Fruit fly (Drosophila melanogaster) Kc167 (cell line): ENCODE results near the gene CG31677.

Source experiments
- Myc ChIP-seq: fragments of >200 bp; optimal IDR thresholded peaks from 2 replicates; lab custom pipeline; 2017; ENCODE audit warnings: missing external identifiers
- Sin3A ChIP-seq: fragments of >200 bp; optimal IDR thresholded peaks from 2 replicates; lab custom pipeline; 2018; ENCODE audit warnings: missing external identifiers
- h ChIP-seq: fragments of >200 bp; optimal IDR thresholded peaks from 3 replicates; lab custom pipeline; 2018; ENCODE audit warnings: missing external identifiers
- insv ChIP-seq: fragments of >200 bp; optimal IDR thresholded peaks from 3 replicates; lab custom pipeline; 2018; ENCODE audit warnings: missing external identifiers
- psq ChIP-seq: fragments of >200 bp; optimal IDR thresholded peaks from 2 replicates; lab custom pipeline; 2017; ENCODE audit warnings: missing external identifiers
- ttk ChIP-seq: sonication (Bioruptor generic); optimal IDR thresholded peaks from 2 replicates; lab custom pipeline; 2017; ENCODE audit warnings: missing external identifiers

CG31677 gene

DNA sequence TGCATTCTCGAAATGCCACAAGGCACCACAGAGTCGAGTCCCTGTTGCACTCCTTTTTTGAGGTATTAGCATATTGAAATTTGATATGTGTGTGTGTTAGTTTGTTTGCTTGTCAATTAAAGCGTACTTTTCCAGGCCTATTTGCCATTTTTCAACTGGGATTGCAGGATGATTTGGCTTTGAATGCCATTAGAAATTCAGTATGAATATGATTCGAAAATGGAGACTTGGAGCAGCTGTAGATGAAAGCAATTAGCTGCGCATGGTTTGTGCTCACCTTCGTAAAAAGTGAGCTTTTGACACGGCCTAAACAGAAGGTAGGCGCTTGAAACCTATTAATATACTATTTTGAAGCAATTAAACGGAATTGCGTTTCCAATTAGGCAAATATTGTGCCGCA is at the start of gene CG31677:
TSS of gene CG31677 (minus strand) at position 101 of the 400 bp plus-strand sequence.
- TF ChIP-seq h (lab: Kevin White, UChicago), result no peak
- no peak for TF ChIP-seq psq (lab: Kevin White, UChicago)
- TF ChIP-seq ttk, result no peak
- TF ChIP-seq insv (lab: Kevin White, UChicago), result no peak

DNA sequence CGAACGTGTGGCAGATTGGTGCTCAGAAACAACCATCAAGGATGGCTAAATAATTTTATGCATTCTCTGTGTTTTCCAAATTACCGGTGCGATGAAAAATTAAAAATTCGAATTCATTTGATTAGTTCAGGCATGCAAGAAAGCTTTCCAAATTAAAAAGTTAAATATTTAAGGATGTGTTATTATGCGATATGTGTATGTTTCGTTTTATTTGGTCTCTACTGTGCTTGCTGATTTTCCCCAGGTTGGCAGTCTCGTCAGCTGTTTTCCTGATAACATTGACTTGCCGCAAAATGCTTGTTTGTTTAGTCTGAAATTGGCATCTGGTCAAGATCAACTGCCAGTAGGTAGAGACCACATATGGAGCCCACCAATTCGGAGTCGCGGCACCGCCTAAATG is 45.9 kb upstream of the CG31677 start, which contains the start of gene CG2611:
TSS of gene CG2611 (plus strand) at position 299 of the 400 bp plus-strand sequence.
- TF ChIP-seq psq (lab: Kevin White, UChicago), result no peak
- TF ChIP-seq insv (lab: Kevin White, UChicago), result no peak
- no peak for TF ChIP-seq h (lab: Kevin White, UChicago)
- no peak for TF ChIP-seq ttk

DNA sequence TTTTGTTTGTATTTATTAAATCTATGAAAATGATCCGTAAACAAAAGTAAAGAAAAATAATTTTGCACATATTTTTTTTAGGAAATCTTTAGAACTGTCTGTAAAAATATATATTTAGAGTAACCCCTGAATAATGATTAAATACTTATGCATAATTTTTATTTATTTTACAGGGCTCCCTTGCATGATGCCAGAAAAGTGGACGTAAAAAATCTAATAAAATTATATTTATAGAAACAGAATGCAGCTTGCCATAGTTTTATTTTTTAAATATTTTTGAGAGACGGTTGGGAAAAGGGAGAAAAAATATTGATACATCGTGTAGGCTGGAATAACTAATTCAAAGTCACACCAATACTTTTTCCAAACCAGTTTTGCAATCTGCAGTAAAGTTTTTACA is 44.6 kb upstream of the CG31677 start, which contains the start of gene CG18810:
TSS of gene CG18810 (plus strand) at position 301 of the 400 bp plus-strand sequence.
- TF ChIP-seq psq (lab: Kevin White, UChicago), result no peak
- no peak for TF ChIP-seq Sin3A
- no peak for TF ChIP-seq Myc (lab: Kevin White, UChicago)
- TF ChIP-seq h (lab: Kevin White, UChicago), result no peak
- no peak for TF ChIP-seq ttk

DNA sequence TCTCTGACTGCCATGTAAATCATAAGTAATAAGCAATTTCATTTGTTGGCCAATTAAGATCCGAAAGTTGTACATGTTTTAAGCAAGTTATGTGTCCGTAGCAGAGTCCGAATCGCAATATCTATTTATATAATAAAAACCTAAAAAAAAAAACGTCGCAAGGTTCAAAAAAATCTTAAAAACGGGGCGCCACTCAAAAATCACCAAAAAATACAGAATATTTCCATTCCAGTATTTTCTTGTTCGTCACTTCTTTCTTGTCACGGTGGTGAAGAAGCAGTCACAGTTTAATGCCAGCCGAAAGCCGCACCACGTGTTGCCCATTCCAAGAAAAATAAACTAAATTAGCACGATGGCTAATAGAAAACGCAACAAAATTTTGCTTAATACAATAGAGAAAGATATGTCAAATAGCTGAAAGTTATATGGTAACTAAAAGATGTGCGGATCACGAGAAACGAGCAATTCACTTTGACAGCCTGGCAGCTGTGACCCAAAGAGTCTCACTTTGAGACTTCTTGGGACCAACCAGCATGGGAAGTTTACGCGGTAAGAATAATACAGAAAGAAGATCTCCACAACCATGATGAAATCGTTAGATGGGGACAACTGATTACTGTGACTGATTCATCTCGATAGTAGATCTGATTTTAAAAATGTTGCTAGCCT is 43.4 kb upstream of the CG31677 start:
- TF ChIP-seq h (lab: Kevin White, UChicago), result no peak
- no peak for TF ChIP-seq insv (lab: Kevin White, UChicago)
- no peak for TF ChIP-seq ttk
- TF ChIP-seq Myc (lab: Kevin White, UChicago), result no peak
- no peak for TF ChIP-seq psq (lab: Kevin White, UChicago)
- TF ChIP-seq Sin3A, result no peak

DNA sequence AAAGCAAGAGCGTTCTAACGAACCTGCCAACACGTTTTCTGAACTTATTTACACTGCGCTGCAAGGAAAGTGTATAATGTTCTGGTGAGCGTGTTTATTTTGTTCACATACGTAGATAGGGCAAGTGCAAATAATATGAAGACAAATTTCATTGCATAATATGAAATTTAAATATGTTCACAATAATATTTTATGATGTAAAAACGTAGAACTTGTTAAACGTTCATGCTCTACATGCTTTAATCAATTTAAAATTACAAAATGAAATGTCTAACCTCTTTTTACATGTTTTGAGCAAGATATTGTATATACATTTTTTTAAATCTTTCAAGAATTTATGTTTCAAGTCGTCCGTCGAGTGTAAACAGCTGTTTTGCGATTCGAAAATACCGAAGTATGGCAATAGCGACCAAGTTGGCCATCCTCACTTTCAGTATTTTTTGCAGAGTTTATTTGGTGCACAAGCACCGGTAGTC is 41.4 kb upstream of the CG31677 start, which contains the start of the genes phr6-4 and CG2608:
TSS of gene phr6-4 (minus strand) at position 398 of the 476 bp plus-strand sequence.
TSS of gene CG2608 (plus strand) at position 429 of the 476 bp plus-strand sequence.
- no peak for TF ChIP-seq Sin3A
- TF ChIP-seq insv (lab: Kevin White, UChicago), result no peak
- no peak for TF ChIP-seq psq (lab: Kevin White, UChicago)
- no peak for TF ChIP-seq ttk

DNA sequence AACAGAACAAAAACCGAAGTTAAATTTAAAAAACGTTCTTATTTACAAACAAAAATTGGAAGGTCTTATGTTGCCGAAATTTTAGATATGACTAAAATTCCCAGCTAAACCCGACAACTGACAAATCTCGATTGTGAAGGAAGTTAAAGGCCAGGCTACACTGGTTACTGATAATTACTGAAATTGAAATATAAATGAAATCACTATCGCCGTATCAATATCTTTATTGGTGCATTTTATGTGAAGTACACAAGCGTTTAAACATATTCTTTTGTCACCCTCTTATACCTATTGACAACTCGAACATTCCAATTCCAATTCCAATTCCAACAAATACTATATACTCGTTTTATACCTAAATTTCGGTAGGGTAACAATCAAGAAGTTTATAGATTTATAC is 39.1 kb upstream of the CG31677 start, which contains the start of gene CG17470:
TSS of gene CG17470 (minus strand) at position 101 of the 400 bp plus-strand sequence.
- TF ChIP-seq insv (lab: Kevin White, UChicago) (no peak), Sin3A (no peak), Myc (lab: Kevin White, UChicago) (no peak), psq (lab: Kevin White, UChicago) (no peak), h (lab: Kevin White, UChicago) (no peak), ttk (no peak)

DNA sequence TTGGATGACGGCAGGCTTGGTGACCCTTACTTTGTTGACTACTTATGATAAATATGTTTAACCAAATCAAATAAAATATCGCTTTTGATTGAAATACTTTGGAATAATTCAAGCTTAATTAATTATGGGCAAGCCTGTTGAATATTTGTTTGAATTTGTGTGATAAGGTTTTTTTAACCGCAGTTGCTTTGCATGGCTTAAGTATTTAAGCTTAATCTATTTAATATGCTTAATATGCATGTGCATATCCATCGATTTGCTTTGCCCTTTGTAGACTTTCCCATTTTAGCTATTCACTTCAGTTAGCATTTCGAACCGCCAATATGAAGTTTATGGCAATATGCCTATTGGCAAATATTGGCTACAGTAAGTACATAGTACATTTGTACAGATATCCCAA is 36.6 kb upstream of the CG31677 start, which contains the start of gene Sfp38D:
TSS of gene Sfp38D (plus strand) at position 301 of the 400 bp plus-strand sequence.
- no peak for TF ChIP-seq psq (lab: Kevin White, UChicago)
- TF ChIP-seq ttk, result no peak
- TF ChIP-seq insv (lab: Kevin White, UChicago), result no peak
- TF ChIP-seq h (lab: Kevin White, UChicago), result no peak
- TF ChIP-seq Sin3A, result no peak
- TF ChIP-seq Myc (lab: Kevin White, UChicago), result no peak

DNA sequence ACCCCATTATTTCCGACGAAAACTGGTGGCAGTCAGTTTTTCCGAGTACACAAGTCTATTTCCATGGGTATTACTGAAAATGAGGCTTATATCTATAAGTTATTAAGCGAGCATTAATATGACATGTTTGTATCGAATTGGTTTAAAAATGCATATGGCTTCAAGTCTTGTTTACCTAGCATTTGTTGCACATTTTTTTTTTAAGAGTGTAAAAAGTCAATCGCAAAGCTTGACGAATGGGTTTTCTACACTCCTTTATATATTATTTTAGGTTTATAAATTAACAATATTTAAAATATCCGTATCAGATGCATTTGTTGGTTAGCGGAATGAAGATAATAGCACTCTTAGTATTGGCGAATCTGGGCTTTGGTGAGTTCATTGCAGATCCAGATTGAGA is 35.8 kb upstream of the CG31677 start, which contains the start of gene CG31680:
TSS of gene CG31680 (plus strand) at position 301 of the 400 bp plus-strand sequence.
- TF ChIP-seq Myc (lab: Kevin White, UChicago) (no peak), ttk (no peak), insv (lab: Kevin White, UChicago) (no peak), h (lab: Kevin White, UChicago) (no peak), Sin3A (no peak), psq (lab: Kevin White, UChicago) (no peak)

DNA sequence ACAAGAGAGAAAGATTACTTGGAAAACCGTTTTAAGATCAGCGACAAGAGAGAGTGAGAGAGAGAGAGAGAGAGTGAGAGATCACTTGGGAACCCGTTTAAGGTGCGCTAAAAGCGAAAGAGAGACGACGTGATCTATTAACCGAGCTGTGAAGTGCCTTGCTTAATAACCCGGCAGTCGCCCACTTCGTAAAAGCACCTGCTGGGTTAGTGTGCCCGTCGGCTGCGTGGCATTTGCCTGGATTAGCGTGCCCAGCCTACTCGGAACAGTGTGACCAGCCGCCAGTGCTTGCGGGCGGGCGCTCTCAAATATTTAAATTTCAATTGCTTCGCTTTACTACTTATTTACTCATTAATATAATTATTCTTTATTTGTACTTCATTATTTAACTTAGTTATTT is 34.4 kb upstream of the CG31677 start:
- TF ChIP-seq ttk, result no peak
- TF ChIP-seq psq (lab: Kevin White, UChicago), result no peak
- no peak for TF ChIP-seq Myc (lab: Kevin White, UChicago)
- no peak for TF ChIP-seq h (lab: Kevin White, UChicago)
- TF ChIP-seq Sin3A, result no peak
- TF ChIP-seq insv (lab: Kevin White, UChicago), result no peak

DNA sequence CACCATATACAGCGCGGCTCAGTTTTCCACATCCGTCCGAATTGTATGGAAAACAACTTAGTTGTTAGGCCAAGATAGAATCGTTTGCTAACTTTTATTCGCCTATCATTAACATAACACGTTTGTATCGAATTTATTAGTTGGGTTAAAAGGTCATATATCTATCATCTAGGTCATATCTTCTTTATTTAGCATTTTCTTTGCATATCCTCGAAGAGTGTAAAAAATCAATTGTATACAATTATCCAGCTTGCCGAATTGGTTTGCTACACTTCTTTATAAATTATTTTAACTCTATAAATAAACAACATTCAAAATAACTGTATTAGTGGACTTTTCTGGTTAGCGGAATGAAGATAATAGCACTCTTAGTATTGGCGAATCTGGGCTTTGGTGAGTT is 30.2 kb upstream of the CG31677 start, which contains the start of gene CG17472:
TSS of gene CG17472 (plus strand) at position 301 of the 400 bp plus-strand sequence.
- TF ChIP-seq Sin3A (no peak), ttk (no peak), psq (lab: Kevin White, UChicago) (no peak), h (lab: Kevin White, UChicago) (no peak), Myc (lab: Kevin White, UChicago) (no peak), insv (lab: Kevin White, UChicago) (no peak)

DNA sequence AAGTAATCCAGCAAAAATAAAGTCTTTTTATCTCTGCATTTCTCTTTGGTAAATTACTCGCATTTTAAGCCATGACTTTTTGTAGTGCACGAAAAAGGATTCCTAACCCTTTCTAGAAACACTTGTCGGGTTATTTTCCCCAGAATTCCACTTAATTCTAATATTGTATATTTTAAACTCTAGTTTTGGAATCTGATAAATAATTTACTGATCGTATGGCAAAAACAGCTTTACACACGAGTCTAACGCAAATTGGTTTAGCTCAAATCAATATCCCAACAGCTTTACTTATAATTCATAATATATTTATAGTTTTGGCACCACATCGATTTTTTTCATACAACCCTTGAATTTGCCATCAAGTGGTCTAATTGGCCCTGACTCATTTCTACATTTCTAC is 10.2 kb upstream of the CG31677 start, which contains the start of gene CG15475:
TSS of gene CG15475 (plus strand) at position 301 of the 400 bp plus-strand sequence.
- TF ChIP-seq Myc (lab: Kevin White, UChicago), result no peak
- no peak for TF ChIP-seq insv (lab: Kevin White, UChicago)
- TF ChIP-seq h (lab: Kevin White, UChicago), result no peak
- no peak for TF ChIP-seq ttk
- no peak for TF ChIP-seq psq (lab: Kevin White, UChicago)
- no peak for TF ChIP-seq Sin3A

DNA sequence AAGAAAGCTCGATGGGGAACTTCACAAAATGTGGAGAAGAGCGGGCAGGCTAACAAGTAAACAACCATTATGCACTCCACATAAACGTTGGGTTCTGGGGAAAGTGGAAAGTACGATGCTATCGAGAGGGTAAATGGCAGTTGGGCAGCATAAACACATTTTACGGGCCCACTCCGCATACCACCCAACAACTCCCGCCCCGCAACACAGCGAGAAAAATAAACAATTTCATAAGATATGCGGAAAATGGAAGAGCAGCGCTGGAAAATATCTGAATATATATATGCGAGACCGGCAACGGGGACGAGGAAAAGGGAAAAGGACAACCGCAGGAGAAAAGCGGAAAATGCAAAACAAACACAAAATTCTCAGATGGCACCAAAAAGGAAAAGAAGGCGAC is 2.7 kb downstream of the CG31677 start:
- TF ChIP-seq Sin3A, result no peak
- no peak for TF ChIP-seq insv (lab: Kevin White, UChicago)
- no peak for TF ChIP-seq h (lab: Kevin White, UChicago)
- no peak for TF ChIP-seq ttk
- TF ChIP-seq Myc (lab: Kevin White, UChicago), result no peak
- TF ChIP-seq psq (lab: Kevin White, UChicago), result no peak
